Fruit fly (Drosophila melanogaster) whole organism, embryonic: ENCODE data around the gene CG32344.
A peak's percentile ranks its signal among the peaks of the same experiment; 100 is the strongest.

Source experiments
- Aef1 ChIP-seq: fragments of 200-800 bp; sonication (Bioruptor generic); IDR thresholded peaks from 3 replicates; pipeline ENCODE4 v1.3.6; 2022; ENCODE audit warnings: missing biosample characterization, missing genetic modification characterization
- B-H1 ChIP-seq: fragments of 200-800 bp; sonication (Bioruptor generic); IDR thresholded peaks from 3 replicates; pipeline ENCODE4 v1.3.6; 2022; ENCODE audit warnings: missing biosample characterization, missing genetic modification characterization
- B-H2 ChIP-seq: fragments of 200-800 bp; sonication (Bioruptor generic); optimal IDR thresholded peaks from 2 replicates; lab custom pipeline; 2018; ENCODE audit warnings: missing biosample characterization, mild to moderate bottlenecking, missing genetic modification characterization
- BtbVII ChIP-seq: fragments of 200-800 bp; sonication (Bioruptor generic); optimal IDR thresholded peaks from 3 replicates; lab custom pipeline; 2017; ENCODE audit warnings: missing biosample characterization, mild to moderate bottlenecking, missing genetic modification characterization
- C15 ChIP-seq: fragments of 200-800 bp; sonication (Bioruptor generic); IDR thresholded peaks from 3 replicates; pipeline ENCODE4 v1.3.6; 2022; ENCODE audit warnings: missing biosample characterization, missing genetic modification characterization
- CG10321 ChIP-seq: fragments of 200-800 bp; sonication (Bioruptor generic); IDR thresholded peaks from 2 replicates; pipeline ENCODE4 v1.3.6; 2022; ENCODE audit warnings: missing biosample characterization, missing genetic modification characterization
- CG10959 ChIP-seq: fragments of 200-800 bp; sonication (Bioruptor generic); IDR thresholded peaks from 2 replicates; pipeline ENCODE4 v1.3.6; 2022; ENCODE audit warnings: missing biosample characterization, missing genetic modification characterization
- CG10979 ChIP-seq: fragments of 200-800 bp; sonication (Bioruptor generic); optimal IDR thresholded peaks from 2 replicates; lab custom pipeline; 2018; ENCODE audit warnings: missing biosample characterization, mild to moderate bottlenecking, missing genetic modification characterization, moderate library complexity
- CG11504 ChIP-seq: fragments of 200-800 bp; sonication (Bioruptor generic); optimal IDR thresholded peaks from 3 replicates; lab custom pipeline; 2019; ENCODE audit warnings: missing biosample characterization, mild to moderate bottlenecking, missing genetic modification characterization, moderate library complexity
- CG13424 ChIP-seq: fragments of 200-800 bp; sonication (Bioruptor generic); optimal IDR thresholded peaks from 2 replicates; lab custom pipeline; 2019; ENCODE audit warnings: missing biosample characterization, mild to moderate bottlenecking, missing genetic modification characterization, moderate library complexity
- CG13775 ChIP-seq: fragments of 200-800 bp; sonication (Bioruptor generic); optimal IDR thresholded peaks from 3 replicates; lab custom pipeline; 2017; ENCODE audit warnings: missing biosample characterization, mild to moderate bottlenecking, missing genetic modification characterization
- CG17359 ChIP-seq: fragments of 200-800 bp; sonication (Bioruptor generic); optimal IDR thresholded peaks from 3 replicates; lab custom pipeline; 2018; ENCODE audit warnings: missing biosample characterization, mild to moderate bottlenecking, missing genetic modification characterization, moderate library complexity
- CG2120 ChIP-seq: fragments of 200-800 bp; sonication (Bioruptor generic); optimal IDR thresholded peaks from 3 replicates; lab custom pipeline; 2016; ENCODE audit warnings: missing biosample characterization, missing genetic modification characterization
- CG30403 ChIP-seq: fragments of 200-800 bp; sonication (Bioruptor generic); optimal IDR thresholded peaks from 3 replicates; lab custom pipeline; 2016; ENCODE audit warnings: missing biosample characterization, missing genetic modification characterization
- CG33213 ChIP-seq: fragments of 200-800 bp; sonication (Bioruptor generic); optimal IDR thresholded peaks from 3 replicates; lab custom pipeline; 2016; ENCODE audit warnings: missing biosample characterization, missing genetic modification characterization
- CG3407 ChIP-seq: fragments of 200-800 bp; sonication (Bioruptor generic); optimal IDR thresholded peaks from 2 replicates; lab custom pipeline; 2018; ENCODE audit warnings: missing biosample characterization, mild to moderate bottlenecking, missing genetic modification characterization
- CG4707 ChIP-seq: fragments of 200-800 bp; sonication (Bioruptor generic); optimal IDR thresholded peaks from 2 replicates; lab custom pipeline; 2018; ENCODE audit warnings: missing biosample characterization, mild to moderate bottlenecking, missing genetic modification characterization, moderate library complexity
- CG6272 ChIP-seq: fragments of 200-800 bp; sonication (Bioruptor generic); IDR thresholded peaks from 2 replicates; pipeline ENCODE4 v1.3.6; 2022; ENCODE audit warnings: missing biosample characterization, missing genetic modification characterization
- CG8944 ChIP-seq: fragments of 200-800 bp; sonication (Bioruptor generic); optimal IDR thresholded peaks from 3 replicates; lab custom pipeline; 2016; ENCODE audit warnings: missing biosample characterization, missing genetic modification characterization
- CG9727 ChIP-seq: fragments of 200-800 bp; sonication (Bioruptor generic); optimal IDR thresholded peaks from 3 replicates; lab custom pipeline; 2017; ENCODE audit warnings: missing biosample characterization, mild to moderate bottlenecking, missing genetic modification characterization
- CG9932 ChIP-seq: fragments of 200-800 bp; sonication (Bioruptor generic); IDR thresholded peaks from 2 replicates; pipeline ENCODE4 v1.3.6; 2022; ENCODE audit warnings: missing biosample characterization, missing genetic modification characterization
- Dll ChIP-seq: fragments of 200-800 bp; sonication (Bioruptor generic); IDR thresholded peaks from 4 replicates; pipeline ENCODE4 v1.3.6; 2022; ENCODE audit warnings: missing biosample characterization, missing genetic modification characterization; ENCODE audit not compliant: partially characterized antibody
- Doc3 ChIP-seq: fragments of 200-800 bp; sonication (Bioruptor generic); IDR thresholded peaks from 3 replicates; pipeline ENCODE4 v1.3.6; 2022; ENCODE audit warnings: missing biosample characterization, missing genetic modification characterization; ENCODE audit not compliant: partially characterized antibody
- Hey ChIP-seq: fragments of 200-800 bp; sonication (Bioruptor generic); optimal IDR thresholded peaks from 3 replicates; lab custom pipeline; 2018; ENCODE audit warnings: missing biosample characterization, mild to moderate bottlenecking, missing genetic modification characterization
- Hmr ChIP-seq: fragments of 200-800 bp; sonication (Bioruptor generic); optimal IDR thresholded peaks from 3 replicates; lab custom pipeline; 2017; ENCODE audit warnings: mild to moderate bottlenecking, missing biosample characterization, missing genetic modification reagents, missing genetic modification characterization
- MESR4 ChIP-seq: fragments of 200-800 bp; sonication (Bioruptor generic); optimal IDR thresholded peaks from 2 replicates; lab custom pipeline; 2018; ENCODE audit warnings: missing biosample characterization, mild to moderate bottlenecking, missing genetic modification characterization, moderate library complexity
- Meics ChIP-seq: fragments of 200-800 bp; sonication (Bioruptor generic); optimal IDR thresholded peaks from 2 replicates; lab custom pipeline; 2017; ENCODE audit warnings: missing biosample characterization, mild to moderate bottlenecking, missing genetic modification characterization
- Nf-YA ChIP-seq: fragments of 200-800 bp; sonication (Bioruptor generic); IDR thresholded peaks from 2 replicates; pipeline ENCODE4 v1.3.6; 2022; ENCODE audit warnings: missing biosample characterization, missing genetic modification characterization
- ara ChIP-seq: fragments of 200-800 bp; sonication (Bioruptor generic); IDR thresholded peaks from 2 replicates; pipeline ENCODE4 v1.3.6; 2022; ENCODE audit warnings: missing biosample characterization, missing genetic modification characterization
- ase ChIP-seq: fragments of 200-800 bp; sonication (Bioruptor generic); IDR thresholded peaks from 3 replicates; pipeline ENCODE4 v1.3.6; 2022; ENCODE audit warnings: missing biosample characterization, missing genetic modification characterization
- bbx ChIP-seq: fragments of 200-800 bp; sonication (Bioruptor generic); IDR thresholded peaks from 2 replicates; pipeline ENCODE4 v1.3.6; 2022; ENCODE audit warnings: missing biosample characterization, missing genetic modification characterization; ENCODE audit not compliant: partially characterized antibody
- cas ChIP-seq: fragments of 200-800 bp; sonication (Bioruptor generic); IDR thresholded peaks from 2 replicates; pipeline ENCODE4 v1.3.6; 2022; ENCODE audit warnings: missing biosample characterization, missing genetic modification characterization
- cato ChIP-seq: fragments of 200-800 bp; sonication (Bioruptor generic); optimal IDR thresholded peaks from 2 replicates; lab custom pipeline; 2016; ENCODE audit warnings: missing biosample characterization, missing genetic modification characterization, borderline replicate concordance
- chn ChIP-seq: fragments of 200-800 bp; sonication (Bioruptor generic); optimal IDR thresholded peaks from 2 replicates; lab custom pipeline; 2016; ENCODE audit warnings: missing biosample characterization, missing genetic modification characterization
- crc ChIP-seq: fragments of 200-800 bp; sonication (Bioruptor generic); optimal IDR thresholded peaks from 2 replicates; lab custom pipeline; 2016; ENCODE audit warnings: missing biosample characterization, missing genetic modification characterization
- eyg ChIP-seq: fragments of 200-800 bp; sonication (Bioruptor generic); optimal IDR thresholded peaks from 3 replicates; lab custom pipeline; 2016; ENCODE audit warnings: missing biosample characterization, missing genetic modification characterization
- gce ChIP-seq: fragments of 200-800 bp; sonication (Bioruptor generic); IDR thresholded peaks from 3 replicates; pipeline ENCODE4 v1.3.6; 2022; ENCODE audit warnings: missing biosample characterization, missing genetic modification characterization
- her ChIP-seq: fragments of 200-800 bp; sonication (Bioruptor generic); optimal IDR thresholded peaks from 2 replicates; lab custom pipeline; 2016; ENCODE audit warnings: missing biosample characterization, missing genetic modification characterization
- kay ChIP-seq: fragments of 200-800 bp; sonication (Bioruptor generic); optimal IDR thresholded peaks from 2 replicates; lab custom pipeline; 2016; ENCODE audit warnings: missing biosample characterization, missing genetic modification characterization
- luna ChIP-seq: fragments of 200-800 bp; sonication (Bioruptor generic); optimal IDR thresholded peaks from 2 replicates; lab custom pipeline; 2016; ENCODE audit warnings: missing biosample characterization, missing genetic modification characterization
- maf-S ChIP-seq: fragments of 200-800 bp; sonication (Bioruptor generic); optimal IDR thresholded peaks from 2 replicates; lab custom pipeline; 2016; ENCODE audit warnings: missing biosample characterization, missing genetic modification characterization
- seq ChIP-seq: fragments of 200-800 bp; sonication (Bioruptor generic); IDR thresholded peaks from 2 replicates; pipeline ENCODE4 v1.3.6; 2022; ENCODE audit warnings: missing biosample characterization, missing genetic modification characterization
- sisA ChIP-seq: fragments of 200-800 bp; sonication (Bioruptor generic); IDR thresholded peaks from 2 replicates; pipeline ENCODE4 v1.3.6; 2022; ENCODE audit warnings: missing biosample characterization, missing genetic modification characterization
- stc ChIP-seq: fragments of 200-800 bp; sonication (Bioruptor generic); IDR thresholded peaks from 2 replicates; pipeline ENCODE4 v1.3.6; 2022; ENCODE audit warnings: missing biosample characterization, missing genetic modification characterization
- stwl ChIP-seq: fragments of 200-800 bp; sonication (Bioruptor generic); optimal IDR thresholded peaks from 3 replicates; lab custom pipeline; 2018; ENCODE audit warnings: missing biosample characterization, mild to moderate bottlenecking, missing genetic modification characterization, moderate library complexity
- tgo ChIP-seq: fragments of 200-800 bp; sonication (Bioruptor generic); IDR thresholded peaks from 3 replicates; pipeline ENCODE4 v1.3.6; 2022; ENCODE audit warnings: missing biosample characterization, missing genetic modification characterization
- tna ChIP-seq: fragments of 200-800 bp; sonication (Bioruptor generic); IDR thresholded peaks from 2 replicates; pipeline ENCODE4 v1.3.6; 2022; ENCODE audit warnings: missing biosample characterization, missing genetic modification characterization; ENCODE audit not compliant: partially characterized antibody
- wek ChIP-seq: fragments of 200-800 bp; sonication (Bioruptor generic); optimal IDR thresholded peaks from 3 replicates; lab custom pipeline; 2018; ENCODE audit warnings: missing biosample characterization, mild to moderate bottlenecking, missing genetic modification characterization, moderate library complexity
- zfh2 ChIP-seq: fragments of 200-800 bp; sonication (Bioruptor generic); optimal IDR thresholded peaks from 2 replicates; lab custom pipeline; 2016; ENCODE audit warnings: missing biosample characterization, missing genetic modification characterization

Gene CG32344

DNA sequence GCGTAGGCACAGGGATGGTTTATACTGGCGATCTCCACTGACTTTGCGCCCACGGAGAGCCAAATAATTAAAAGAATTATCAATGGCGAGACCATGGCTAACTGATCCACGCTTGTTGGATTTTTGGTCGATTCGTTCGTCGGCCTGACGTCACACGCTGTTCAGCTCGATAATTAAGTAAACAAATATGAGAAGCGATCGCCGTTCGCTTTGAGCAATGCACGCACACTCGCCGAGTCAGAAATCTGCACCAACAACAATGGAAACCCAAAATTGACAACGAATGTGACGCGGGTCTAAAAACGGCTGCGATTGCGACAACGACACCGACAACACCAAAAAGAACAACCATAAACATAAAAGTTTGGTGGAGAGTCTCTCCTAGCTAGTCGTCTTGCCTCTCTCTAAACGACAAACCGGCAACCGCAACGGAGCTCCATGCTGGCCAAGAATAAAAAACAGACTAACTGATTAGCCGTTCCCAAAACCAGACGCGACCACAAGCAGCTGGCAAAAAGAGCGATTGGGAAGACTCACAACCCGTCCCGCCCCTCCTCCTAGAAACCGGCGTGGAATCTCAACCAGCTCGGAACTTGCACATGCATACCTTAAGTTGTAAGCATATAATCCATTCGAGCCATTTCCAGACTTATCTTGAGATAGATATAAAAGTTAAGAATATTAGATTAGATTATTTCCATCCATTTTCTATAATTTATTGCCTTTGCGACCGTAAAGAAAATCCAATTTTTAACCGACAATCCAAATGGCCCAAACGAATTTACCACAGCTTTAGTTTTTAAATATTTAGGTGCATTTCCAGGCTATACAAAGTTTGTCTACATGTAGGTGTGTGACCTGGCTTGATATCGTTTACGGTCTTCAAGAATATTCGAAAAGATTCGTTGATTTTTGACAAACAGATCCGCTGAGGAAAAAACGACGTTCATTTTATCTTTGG, 7.6 kb upstream of the CG32344 start, which contains the start of gene mthl9 (continued):
- TF ChIP-seq CG9727 (GFP tag; lab: Kevin White, UChicago) (no peak), her (GFP tag; lab: Kevin White, UChicago) (peak; percentile 3), CG33213 (GFP tag; lab: Kevin White, UChicago) (no peak), bbx (GFP tag; lab: Robert Waterston, UW) (no peak), maf-S (no peak), seq (GFP tag; lab: Robert Waterston, UW) (0 out of 2 replicates have a peak, but pooled peaks have one; percentile 19), CG3407 (GFP tag; lab: Kevin White, UChicago) (no peak), stwl (tag; lab: Kevin White, UChicago) (peak; percentile 26), CG10321 (GFP tag; lab: Robert Waterston, UW) (no peak), CG4707 (GFP tag; lab: Kevin White, UChicago) (no peak), CG13424 (tag; lab: Kevin White, UChicago) (no peak), crc (no peak), wek (GFP tag; lab: Kevin White, UChicago) (no peak), cas (GFP tag; lab: Robert Waterston, UW) (no peak), CG2120 (GFP tag; lab: Kevin White, UChicago) (no peak), luna (no peak), CG8944 (no peak), stc (peak; percentile 43; the same call in 1 of the 2 replicates), B-H1 (no peak), zfh2 (peak; percentile 3), cato (GFP tag; lab: Kevin White, UChicago) (no peak), CG6272 (no peak), Doc3 (no peak), ara (GFP tag; lab: Robert Waterston, UW) (no peak), MESR4 (GFP tag; lab: Kevin White, UChicago) (no peak), eyg (GFP tag; lab: Kevin White, UChicago) (no peak), CG13775 (GFP tag; lab: Kevin White, UChicago) (no peak), Dll (GFP tag; lab: Robert Waterston, UW) (no peak), Nf-YA (GFP tag; lab: Robert Waterston, UW) (no peak), B-H2 (GFP tag; lab: Kevin White, UChicago) (peak; percentile 54), Meics (GFP tag; lab: Kevin White, UChicago) (no peak), CG10979 (tag; lab: Kevin White, UChicago) (no peak), BtbVII (GFP tag; lab: Kevin White, UChicago) (peak; percentile 57), sisA (no peak), chn (GFP tag; lab: Kevin White, UChicago) (no peak), Hmr (GFP tag; lab: Kevin White, UChicago) (peak; percentile 49), Hey (tag; lab: Kevin White, UChicago) (no peak), CG17359 (tag; lab: Kevin White, UChicago) (no peak), CG10959 (GFP tag; lab: Robert Waterston, UW) (no peak), Aef1 (GFP tag; lab: Robert Waterston, UW) (no peak), CG30403 (no peak), CG9932 (GFP tag; lab: Robert Waterston, UW) (peak; percentile 30; the same call in 1 of the 2 replicates), ase (GFP tag; lab: Robert Waterston, UW) (no peak), C15 (GFP tag; lab: Robert Waterston, UW) (no peak), kay (GFP tag; lab: Kevin White, UChicago) (no peak), tgo (GFP tag; lab: Robert Waterston, UW) (no peak), gce (peak; percentile 38; the same call in 1 of the 3 replicates), CG11504 (no peak), tna (GFP tag; lab: Robert Waterston, UW) (peak; percentile 32; the same call in 1 of the 2 replicates)
